Fruit fly (Drosophila melanogaster): ENCODE data around the gene CG34132.

dm6 chr2L:7898581-7898980, 13.3 kb downstream of the CG34132 start:
- no peak for TF ChIP-seq CG8478 (optimal IDR thresholded peaks at IDR 0.05)
- no peak for TF ChIP-seq CTCF (optimal IDR thresholded peaks at IDR 0.05)
